Worm (Caenorhabditis elegans): ENCODE results near the gene fil-2.

The fil-2 gene

DNA sequence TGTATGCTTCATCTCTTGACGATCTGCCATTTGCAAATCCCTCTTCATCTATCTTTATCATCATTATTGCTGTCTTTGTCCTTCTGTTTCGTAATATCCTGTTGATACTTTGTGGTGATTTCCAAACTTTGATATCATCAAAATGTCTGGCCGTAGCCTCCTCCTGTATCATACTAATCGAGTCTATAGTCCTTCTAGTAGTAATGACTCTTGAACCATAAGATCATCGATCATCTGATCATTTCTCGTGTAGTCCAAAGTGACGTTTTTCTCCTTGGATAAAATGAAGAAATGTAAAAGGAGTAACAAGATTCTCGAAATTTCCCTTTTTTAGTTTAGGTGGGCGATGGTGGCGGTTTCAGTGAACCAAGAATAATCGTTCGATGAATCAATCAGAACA lies 40.5 kb downstream of the fil-2 start:
- TF ChIP-seq hmbx-1 (tag; optimal IDR thresholded peaks at IDR 0.05), result no peak
- TF ChIP-seq ceh-36 (tag; optimal IDR thresholded peaks at IDR 0.05), result no peak
- TF ChIP-seq sea-1 (GFP tag; conservative IDR thresholded peaks at IDR 0.05), result no peak
- no peak for TF ChIP-seq aly-1 (tag; optimal IDR thresholded peaks at IDR 0.05)
- TF ChIP-seq flt-1 (GFP tag; IDR thresholded peaks at IDR 0.05), result no peak
- TF ChIP-seq ama-1 (optimal IDR thresholded peaks at IDR 0.05), result no peak
- no peak for TF ChIP-seq ceh-13 (GFP tag; optimal IDR thresholded peaks at IDR 0.05)
- no peak for TF ChIP-seq tbx-11 (GFP tag; IDR thresholded peaks at IDR 0.05)
- TF ChIP-seq hnd-1 (tag; optimal IDR thresholded peaks at IDR 0.05), result no peak
- TF ChIP-seq tra-4 (tag; optimal IDR thresholded peaks at IDR 0.05), result no peak
- TF ChIP-seq ets-7 (tag; optimal IDR thresholded peaks at IDR 0.05), result no peak

DNA sequence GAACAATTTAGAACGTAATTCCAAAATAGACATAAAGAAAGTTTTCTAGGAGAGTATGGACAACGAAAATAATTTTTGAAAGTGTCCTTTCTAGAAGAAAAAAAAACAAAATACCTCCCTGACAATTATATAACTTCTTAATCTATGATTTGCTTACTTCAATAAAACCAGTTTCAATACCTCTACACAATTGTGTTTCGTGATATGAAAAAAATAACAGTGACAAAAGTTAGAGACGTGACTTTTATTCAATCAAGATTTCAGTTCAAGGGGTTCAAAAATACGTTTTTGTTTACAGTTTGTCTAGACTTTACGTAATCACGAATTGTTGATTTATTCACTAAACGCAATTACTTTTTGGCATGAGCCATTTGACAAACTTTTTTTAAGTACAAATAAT lies 42.4 kb downstream of the fil-2 start:
- TF ChIP-seq ets-7 (tag; optimal IDR thresholded peaks at IDR 0.05) (no peak), hmg-4 (GFP tag; optimal IDR thresholded peaks at IDR 0.05) (no peak), tbx-37 (GFP tag; conservative IDR thresholded peaks at IDR 0.05) (no peak), sea-1 (GFP tag; conservative IDR thresholded peaks at IDR 0.05) (no peak), pes-1 (GFP tag; IDR thresholded peaks at IDR 0.05) (no peak), aly-1 (tag; optimal IDR thresholded peaks at IDR 0.05) (no peak)

- TF ChIP-seq ets-7 (tag; optimal IDR thresholded peaks at IDR 0.05), result no peak
- no peak for TF ChIP-seq hmbx-1 (tag; optimal IDR thresholded peaks at IDR 0.05)
- TF ChIP-seq ceh-13 (GFP tag; optimal IDR thresholded peaks at IDR 0.05), result no peak
- no peak for TF ChIP-seq flt-1 (GFP tag; IDR thresholded peaks at IDR 0.05)
- no peak for TF ChIP-seq hmg-4 (GFP tag; optimal IDR thresholded peaks at IDR 0.05)
- TF ChIP-seq B0310.2 (tag; optimal IDR thresholded peaks at IDR 0.05), result no peak
- TF ChIP-seq F13C5.2 (tag; optimal IDR thresholded peaks at IDR 0.05), result no peak
- TF ChIP-seq tbx-37 (GFP tag; conservative IDR thresholded peaks at IDR 0.05), result no peak
- TF ChIP-seq ama-1 (optimal IDR thresholded peaks at IDR 0.05), result no peak
- no peak for TF ChIP-seq ceh-36 (tag; optimal IDR thresholded peaks at IDR 0.05)
Observed at ce11 chrV:6321733-6322198, 42.9 kb downstream of the fil-2 start, which contains the start of gene T28C12.15. Gene T28C12.15 (minus strand): TSS chrV:6321783.

- TF ChIP-seq hmbx-1 (tag; optimal IDR thresholded peaks at IDR 0.05) (no peak), hmg-4 (GFP tag; optimal IDR thresholded peaks at IDR 0.05) (no peak), tra-4 (tag; optimal IDR thresholded peaks at IDR 0.05) (no peak), F13C5.2 (tag; optimal IDR thresholded peaks at IDR 0.05) (no peak), ceh-36 (tag; optimal IDR thresholded peaks at IDR 0.05) (no peak)
Observed at ce11 chrV:6322749-6323367, 44.0 kb downstream of the fil-2 start.

ce11 chrV:6323602-6324001 lies 44.8 kb downstream of the fil-2 start:
- TF ChIP-seq aly-1 (tag; optimal IDR thresholded peaks at IDR 0.05) (no peak), flt-1 (GFP tag; IDR thresholded peaks at IDR 0.05) (no peak), ceh-36 (tag; optimal IDR thresholded peaks at IDR 0.05) (no peak), hmg-4 (GFP tag; optimal IDR thresholded peaks at IDR 0.05) (no peak), B0310.2 (tag; optimal IDR thresholded peaks at IDR 0.05) (no peak), pes-1 (GFP tag; IDR thresholded peaks at IDR 0.05) (no peak), hmbx-1 (tag; optimal IDR thresholded peaks at IDR 0.05) (no peak), ets-7 (tag; optimal IDR thresholded peaks at IDR 0.05) (no peak), tbx-11 (GFP tag; IDR thresholded peaks at IDR 0.05) (no peak), scrt-1 (GFP tag; IDR thresholded peaks at IDR 0.05) (no peak), ceh-13 (GFP tag; optimal IDR thresholded peaks at IDR 0.05) (no peak), tra-4 (tag; optimal IDR thresholded peaks at IDR 0.05) (no peak), sea-1 (GFP tag; conservative IDR thresholded peaks at IDR 0.05) (no peak), F13C5.2 (tag; optimal IDR thresholded peaks at IDR 0.05) (no peak), tbx-37 (GFP tag; conservative IDR thresholded peaks at IDR 0.05) (no peak), ama-1 (optimal IDR thresholded peaks at IDR 0.05) (no peak)

- TF ChIP-seq ets-7 (tag; optimal IDR thresholded peaks at IDR 0.05) (no peak), scrt-1 (GFP tag; IDR thresholded peaks at IDR 0.05) (no peak), tra-4 (tag; optimal IDR thresholded peaks at IDR 0.05) (no peak), sea-1 (GFP tag; conservative IDR thresholded peaks at IDR 0.05) (no peak), hmg-4 (GFP tag; optimal IDR thresholded peaks at IDR 0.05) (no peak), ceh-36 (tag; optimal IDR thresholded peaks at IDR 0.05) (no peak), hmbx-1 (tag; optimal IDR thresholded peaks at IDR 0.05) (no peak), tbx-11 (GFP tag; IDR thresholded peaks at IDR 0.05) (no peak), flt-1 (GFP tag; IDR thresholded peaks at IDR 0.05) (no peak), B0310.2 (tag; optimal IDR thresholded peaks at IDR 0.05) (no peak), F13C5.2 (tag; optimal IDR thresholded peaks at IDR 0.05) (no peak), tbx-37 (GFP tag; conservative IDR thresholded peaks at IDR 0.05) (no peak), ama-1 (optimal IDR thresholded peaks at IDR 0.05) (no peak)
Observed at ce11 chrV:6326394-6326793, 47.6 kb downstream of the fil-2 start.

DNA sequence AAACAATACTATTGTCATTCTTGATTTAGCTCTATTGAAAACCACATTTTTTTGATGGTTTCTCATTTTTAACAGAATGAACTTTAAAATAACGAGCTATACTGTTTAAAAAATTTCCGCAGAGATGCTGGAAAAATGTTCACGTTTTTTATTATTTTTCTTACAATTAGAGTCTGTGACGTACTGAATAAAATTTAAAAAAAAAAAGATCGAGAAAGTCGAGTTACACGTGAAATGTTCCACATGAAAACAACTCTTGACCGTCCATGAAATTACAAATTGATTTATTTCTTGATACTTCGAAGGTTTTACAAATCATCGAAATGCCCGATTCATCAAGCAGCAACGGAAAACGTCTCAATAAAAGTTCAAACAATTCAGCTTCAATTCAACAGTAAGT lies 48.1 kb downstream of the fil-2 start, which contains the start of gene fbxa-202:
fbxa-202 (plus strand) TSS at position 301 of the 400 bp plus-strand sequence.
- TF ChIP-seq B0310.2 (tag; optimal IDR thresholded peaks at IDR 0.05), result no peak
- no peak for TF ChIP-seq scrt-1 (GFP tag; IDR thresholded peaks at IDR 0.05)
- no peak for TF ChIP-seq hnd-1 (tag; optimal IDR thresholded peaks at IDR 0.05)
- no peak for TF ChIP-seq F13C5.2 (tag; optimal IDR thresholded peaks at IDR 0.05)

DNA sequence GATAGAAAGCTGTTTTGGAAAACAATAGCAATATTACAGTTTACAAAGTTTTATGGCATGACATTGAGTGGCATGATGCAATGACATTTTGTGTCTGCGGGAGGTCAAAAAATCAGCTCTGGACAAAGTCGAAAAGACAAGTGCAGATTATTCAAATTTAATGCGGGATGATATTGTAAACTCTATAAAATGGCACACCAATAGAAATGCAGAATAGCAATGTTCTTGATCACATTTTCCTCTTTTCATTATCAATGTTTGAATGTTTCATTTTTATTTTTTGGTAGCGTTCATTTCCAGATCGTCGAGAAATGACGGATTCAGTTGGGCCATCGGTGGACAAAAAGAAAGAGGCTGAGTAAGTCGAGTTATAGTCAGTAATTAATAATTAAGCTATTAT lies 50.1 kb downstream of the fil-2 start, which contains the start of gene T28C12.2:
T28C12.2 (plus strand) TSS at position 301 of the 400 bp plus-strand sequence.
- TF ChIP-seq ceh-13 (GFP tag; optimal IDR thresholded peaks at IDR 0.05) (no peak), ama-1 (optimal IDR thresholded peaks at IDR 0.05) (no peak), ets-7 (tag; optimal IDR thresholded peaks at IDR 0.05) (no peak), hmg-4 (GFP tag; optimal IDR thresholded peaks at IDR 0.05) (no peak), tbx-37 (GFP tag; conservative IDR thresholded peaks at IDR 0.05) (no peak), tra-4 (tag; optimal IDR thresholded peaks at IDR 0.05) (no peak), F13C5.2 (tag; optimal IDR thresholded peaks at IDR 0.05) (no peak), sea-1 (GFP tag; conservative IDR thresholded peaks at IDR 0.05) (no peak), hnd-1 (tag; optimal IDR thresholded peaks at IDR 0.05) (no peak), tbx-11 (GFP tag; IDR thresholded peaks at IDR 0.05) (no peak), aly-1 (tag; optimal IDR thresholded peaks at IDR 0.05) (no peak), hmbx-1 (tag; optimal IDR thresholded peaks at IDR 0.05) (no peak), B0310.2 (tag; optimal IDR thresholded peaks at IDR 0.05) (no peak), flt-1 (GFP tag; IDR thresholded peaks at IDR 0.05) (no peak), scrt-1 (GFP tag; IDR thresholded peaks at IDR 0.05) (no peak), ceh-36 (tag; optimal IDR thresholded peaks at IDR 0.05) (no peak), pes-1 (GFP tag; IDR thresholded peaks at IDR 0.05) (no peak)

All from whole organism, early embryonic.